Fruit fly (Drosophila melanogaster): ENCODE data around the gene CG4367.

The CG4367 gene

DNA sequence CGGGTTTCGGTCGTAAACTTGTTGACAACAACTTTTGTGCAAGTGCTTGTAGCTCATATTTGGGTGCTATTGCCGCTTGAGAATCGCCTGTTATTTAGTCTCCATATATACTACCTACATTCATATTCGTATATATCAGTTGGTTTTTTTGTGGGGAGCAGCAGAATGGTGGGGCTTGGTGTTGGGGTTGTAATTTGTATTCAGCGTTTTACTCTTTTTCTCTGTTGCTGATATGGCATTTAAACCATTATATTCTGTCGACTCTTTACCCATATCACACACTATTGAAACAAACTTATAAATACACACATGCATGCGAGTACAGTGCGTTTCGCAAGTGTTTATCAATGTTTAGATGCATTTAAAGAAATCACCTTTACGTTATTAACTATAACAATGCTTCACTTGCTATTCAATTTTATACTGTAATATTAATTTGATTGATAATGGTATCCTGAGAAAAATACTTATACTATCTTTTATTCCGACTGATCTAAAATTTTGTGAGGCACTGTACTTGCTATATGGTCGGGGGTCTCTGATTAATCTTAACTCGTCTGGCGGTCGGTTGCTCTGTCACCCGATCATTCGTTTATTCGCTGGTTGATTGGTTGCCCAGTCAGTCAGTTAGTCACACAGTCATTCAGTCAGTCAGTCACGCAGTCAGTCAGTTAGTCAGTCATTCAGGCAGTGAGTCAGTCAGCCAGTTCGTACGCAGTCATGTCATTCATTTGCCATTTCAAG is 43.4 kb downstream of the CG4367 start (continued):
- TF ChIP-seq mirr (GFP tag; optimal IDR thresholded peaks at IDR 0.05) (peak; percentile 92), schlank (tag; optimal IDR thresholded peaks at IDR 0.05) (peak; percentile 77), salm (tag; optimal IDR thresholded peaks at IDR 0.05) (peak; percentile 79), dysf (GFP tag; IDR thresholded peaks at IDR 0.05) (peak; percentile 92), stwl (tag; optimal IDR thresholded peaks at IDR 0.05) (peak; percentile 10), stc (GFP tag; IDR thresholded peaks at IDR 0.05) (peak; percentile 78), Atf3 (GFP tag; optimal IDR thresholded peaks at IDR 0.05) (peak; percentile 23), CG6683 (GFP tag; optimal IDR thresholded peaks at IDR 0.05) (peak; percentile 84), hbn (GFP tag; IDR thresholded peaks at IDR 0.05; ENCODE audit: partially characterized antibody) (no peak), CG14050 (GFP tag; IDR thresholded peaks at IDR 0.05) (peak; percentile 69), sens-2 (GFP tag; IDR thresholded peaks at IDR 0.05) (peak; percentile 34; the same call in 1 of the 2 replicates), CG5245 (GFP tag; optimal IDR thresholded peaks at IDR 0.05) (peak; percentile 54), hth (optimal IDR thresholded peaks at IDR 0.05) (no peak), CG12236 (GFP tag; optimal IDR thresholded peaks at IDR 0.05) (peak; percentile 5), Dek (tag; optimal IDR thresholded peaks at IDR 0.05) (peak; percentile 92), Usf (GFP tag; optimal IDR thresholded peaks at IDR 0.05) (peak; percentile 63), ranshi (GFP tag; IDR thresholded peaks at IDR 0.05) (peak; percentile 76), row (GFP tag; IDR thresholded peaks at IDR 0.05) (peak; percentile 95), z (GFP tag; IDR thresholded peaks at IDR 0.05) (no peak), nerfin-1 (tag; optimal IDR thresholded peaks at IDR 0.05) (peak; percentile 72), CG12155 (GFP tag; optimal IDR thresholded peaks at IDR 0.05) (peak; percentile 82), bsh (GFP tag; optimal IDR thresholded peaks at IDR 0.05) (peak; percentile 71 to 86), CG1233 (GFP tag; optimal IDR thresholded peaks at IDR 0.05) (peak; percentile 87), CG3995 (GFP tag; optimal IDR thresholded peaks at IDR 0.05) (peak; percentile 57), GATAe (GFP tag; conservative IDR thresholded peaks at IDR 0.05) (peak; percentile 61), CG4820 (GFP tag; optimal IDR thresholded peaks at IDR 0.05) (peak; percentile 64), CG12942 (GFP tag; optimal IDR thresholded peaks at IDR 0.05) (peak; percentile 59), Bdp1 (GFP tag; optimal IDR thresholded peaks at IDR 0.05) (peak; percentile 45), CG32772 (GFP tag; IDR thresholded peaks at IDR 0.05) (peak; percentile 80), CG17829 (tag; optimal IDR thresholded peaks at IDR 0.05) (peak; percentile 83), ken (GFP tag; IDR thresholded peaks at IDR 0.05) (peak; percentile 59; the same call in 1 of the 3 replicates), Hr51 (GFP tag; optimal IDR thresholded peaks at IDR 0.05) (peak; percentile 25 to 90), Gsc (GFP tag; IDR thresholded peaks at IDR 0.05) (no peak), Xrp1 (GFP tag; IDR thresholded peaks at IDR 0.05) (peak; percentile 83), BEAF-32 (GFP tag; optimal IDR thresholded peaks at IDR 0.05) (no peak), B-H2 (GFP tag; optimal IDR thresholded peaks at IDR 0.05) (peak; percentile 68), sisA (GFP tag; IDR thresholded peaks at IDR 0.05) (peak; percentile 80), Myb (GFP tag; optimal IDR thresholded peaks at IDR 0.05) (peak; percentile 63), so (GFP tag; IDR thresholded peaks at IDR 0.05) (peak; percentile 85), CG11398 (GFP tag; optimal IDR thresholded peaks at IDR 0.05) (peak; percentile 46), p53 (GFP tag; optimal IDR thresholded peaks at IDR 0.05) (peak; percentile 34), wdn (GFP tag; IDR thresholded peaks at IDR 0.05) (peak; percentile 79), ERR (GFP tag; optimal IDR thresholded peaks at IDR 0.05) (peak; percentile 46), Hmx (GFP tag; optimal IDR thresholded peaks at IDR 0.05) (peak; percentile 52), CG11456 (GFP tag; IDR thresholded peaks at IDR 0.05) (peak; percentile 82), CG11247 (GFP tag; IDR thresholded peaks at IDR 0.05) (peak; percentile 70; the same call in 1 of the 2 replicates), HLH4C (GFP tag; IDR thresholded peaks at IDR 0.05; ENCODE audit: partially characterized antibody) (0 out of 3 replicates have a peak, but pooled peaks have one; percentile 15), Nf-YA (GFP tag; IDR thresholded peaks at IDR 0.05) (0 out of 2 replicates have a peak, but pooled peaks have one; percentile 39), Poxn (GFP tag; IDR thresholded peaks at IDR 0.05) (no peak; the same call in 1 of the 2 replicates), CG3163 (GFP tag; optimal IDR thresholded peaks at IDR 0.05) (peak; percentile 25)
